Worm (Caenorhabditis elegans) whole organism, young adult: ENCODE data around the gene ZK105.13.

Source experiments
- C17E4.6 ChIP-seq: fragments of 200-800 bp; sonication (Bioruptor generic); IDR thresholded peaks from 2 replicates; pipeline ENCODE4 v1.3.6; 2022; ENCODE audit warnings: missing genetic modification reagents, missing genetic modification characterization, missing compliant biosample characterization
- D2030.7 ChIP-seq: fragments of 200-800 bp; sonication (Bioruptor generic); IDR thresholded peaks from 2 replicates; pipeline ENCODE4 v1.3.6; 2022; ENCODE audit warnings: missing genetic modification reagents, missing genetic modification characterization, missing compliant biosample characterization
- F10E7.11 ChIP-seq: sonication (generic microtip); optimal IDR thresholded peaks from 2 replicates; lab custom pipeline; 2017; ENCODE audit warnings: mild to moderate bottlenecking, missing genetic modification characterization, moderate library complexity, missing compliant biosample characterization
- F37B4.10 ChIP-seq: fragments of 200-800 bp; sonication (Bioruptor generic); IDR thresholded peaks from 2 replicates; pipeline ENCODE4 v1.3.6; 2022; ENCODE audit warnings: missing genetic modification characterization, missing compliant biosample characterization
- F57C9.4 ChIP-seq: sonication (generic microtip); optimal IDR thresholded peaks from 2 replicates; lab custom pipeline; 2017; ENCODE audit warnings: mild to moderate bottlenecking, missing genetic modification characterization, missing compliant biosample characterization
- K12H6.12 ChIP-seq: fragments of 200-800 bp; sonication (Bioruptor generic); optimal IDR thresholded peaks from 2 replicates; lab custom pipeline; 2018; ENCODE audit warnings: mild to moderate bottlenecking, missing genetic modification characterization, missing compliant biosample characterization
- Y53G8AR.9 ChIP-seq: fragments of 200-800 bp; sonication (Bioruptor generic); conservative IDR thresholded peaks from 2 replicates; pipeline ENCODE4 v1.3.6; 2022; ENCODE audit warnings: missing genetic modification reagents, missing genetic modification characterization, missing compliant biosample characterization
- Y56A3A.18 ChIP-seq: fragments of 200-800 bp; sonication (Bioruptor generic); IDR thresholded peaks from 2 replicates; pipeline ENCODE4 v1.3.6; 2022; ENCODE audit warnings: missing genetic modification reagents, missing genetic modification characterization, missing compliant biosample characterization
- ZK185.1 ChIP-seq: sonication (generic microtip); optimal IDR thresholded peaks from 2 replicates; lab custom pipeline; 2016; ENCODE audit warnings: mild to moderate bottlenecking, missing genetic modification characterization, missing compliant biosample characterization; ENCODE audit not compliant: poor library complexity, severe bottlenecking
- akir-1 ChIP-seq: fragments of 200-800 bp; sonication (Bioruptor generic); optimal IDR thresholded peaks from 2 replicates; lab custom pipeline; 2018; ENCODE audit warnings: mild to moderate bottlenecking, missing genetic modification characterization, moderate library complexity, missing compliant biosample characterization
- atf-7 ChIP-seq: sonication (generic microtip); optimal IDR thresholded peaks from 2 replicates; lab custom pipeline; 2017; ENCODE audit warnings: mild to moderate bottlenecking, missing genetic modification characterization, missing compliant biosample characterization
- attf-5 ChIP-seq: fragments of 200-800 bp; sonication (Bioruptor generic); optimal IDR thresholded peaks from 2 replicates; lab custom pipeline; 2018; ENCODE audit warnings: mild to moderate bottlenecking, missing genetic modification characterization, missing compliant biosample characterization
- attf-6 ChIP-seq: fragments of 200-800 bp; sonication (Bioruptor generic); IDR thresholded peaks from 2 replicates; pipeline ENCODE4 v1.3.6; 2022; ENCODE audit warnings: missing genetic modification reagents, missing genetic modification characterization, missing compliant biosample characterization
- bed-2 ChIP-seq: fragments of 200-800 bp; sonication (Bioruptor generic); IDR thresholded peaks from 2 replicates; pipeline ENCODE4 v1.3.6; 2022; ENCODE audit warnings: missing genetic modification reagents, missing genetic modification characterization, missing compliant biosample characterization
- ceh-27 ChIP-seq: fragments of 200-800 bp; sonication (Bioruptor generic); optimal IDR thresholded peaks from 2 replicates; lab custom pipeline; 2018; ENCODE audit warnings: mild to moderate bottlenecking, missing genetic modification characterization, moderate library complexity, missing compliant biosample characterization
- ceh-40 ChIP-seq: fragments of 200-800 bp; sonication (Bioruptor generic); IDR thresholded peaks from 2 replicates; pipeline ENCODE4 v1.3.6; 2022; ENCODE audit warnings: missing genetic modification characterization, missing compliant biosample characterization
- egl-44 ChIP-seq: fragments of 200-800 bp; sonication (Bioruptor generic); IDR thresholded peaks from 2 replicates; pipeline ENCODE4 v1.3.6; 2022; ENCODE audit warnings: missing genetic modification reagents, missing genetic modification characterization, missing compliant biosample characterization
- egrh-3 ChIP-seq: fragments of 200-800 bp; sonication (Bioruptor generic); IDR thresholded peaks from 2 replicates; pipeline ENCODE4 v1.3.6; 2022; ENCODE audit warnings: missing genetic modification reagents, missing genetic modification characterization, missing compliant biosample characterization
- ekl-4 ChIP-seq: fragments of 200-800 bp; sonication (Bioruptor generic); IDR thresholded peaks from 2 replicates; pipeline ENCODE4 v1.3.6; 2022; ENCODE audit warnings: missing genetic modification reagents, missing genetic modification characterization, missing compliant biosample characterization
- fkh-3 ChIP-seq: sonication (generic microtip); optimal IDR thresholded peaks from 2 replicates; lab custom pipeline; 2016; ENCODE audit warnings: mild to moderate bottlenecking, missing genetic modification characterization, missing compliant biosample characterization
- hlh-12 ChIP-seq: sonication (generic microtip); optimal IDR thresholded peaks from 2 replicates; lab custom pipeline; 2016; ENCODE audit warnings: missing genetic modification characterization, missing compliant biosample characterization
- hmg-1.2 ChIP-seq: fragments of 200-800 bp; sonication (Bioruptor generic); IDR thresholded peaks from 2 replicates; pipeline ENCODE4 v1.3.6; 2022; ENCODE audit warnings: missing genetic modification reagents, missing genetic modification characterization, missing compliant biosample characterization
- hsf-1 ChIP-seq: fragments of 200-800 bp; sonication (Bioruptor generic); IDR thresholded peaks from 2 replicates; pipeline ENCODE4 v1.3.6; 2022; ENCODE audit warnings: missing genetic modification reagents, missing genetic modification characterization, missing compliant biosample characterization
- let-526 ChIP-seq: fragments of 200-800 bp; sonication (Bioruptor generic); IDR thresholded peaks from 2 replicates; pipeline ENCODE4 v1.3.6; 2022; ENCODE audit warnings: missing genetic modification reagents, missing genetic modification characterization, missing compliant biosample characterization
- lin-40 ChIP-seq: sonication (generic microtip); optimal IDR thresholded peaks from 2 replicates; lab custom pipeline; 2016; ENCODE audit warnings: missing genetic modification characterization, mild to moderate bottlenecking, missing compliant biosample characterization, missing genotype, missing genetic modification reagents
- lsl-1 ChIP-seq: fragments of 200-800 bp; sonication (Bioruptor generic); optimal IDR thresholded peaks from 2 replicates; lab custom pipeline; 2018; ENCODE audit warnings: mild to moderate bottlenecking, missing genetic modification characterization, moderate library complexity, missing compliant biosample characterization
- mcd-1 ChIP-seq: fragments of 200-800 bp; sonication (Bioruptor generic); IDR thresholded peaks from 2 replicates; pipeline ENCODE4 v1.3.6; 2022; ENCODE audit warnings: missing genetic modification reagents, missing genetic modification characterization, missing compliant biosample characterization
- mel-28 ChIP-seq: sonication (generic microtip); optimal IDR thresholded peaks from 2 replicates; lab custom pipeline; 2016; ENCODE audit warnings: borderline replicate concordance, mild to moderate bottlenecking, missing genetic modification characterization, missing compliant biosample characterization
- nfya-1 ChIP-seq: sonication (generic microtip); optimal IDR thresholded peaks from 2 replicates; lab custom pipeline; 2017; ENCODE audit warnings: antibody characterized with exemption, missing compliant biosample characterization, missing genetic modification characterization, borderline replicate concordance; ENCODE audit not compliant: insufficient read depth
- nfyb-1 ChIP-seq: fragments of 200-800 bp; sonication (Bioruptor generic); IDR thresholded peaks from 2 replicates; pipeline ENCODE4 v1.3.6; 2022; ENCODE audit warnings: missing genetic modification reagents, missing genetic modification characterization, missing compliant biosample characterization
- nhr-120 ChIP-seq: fragments of 200-800 bp; sonication (Bioruptor generic); IDR thresholded peaks from 2 replicates; pipeline ENCODE4 v1.3.6; 2022; ENCODE audit warnings: missing genetic modification characterization, missing compliant biosample characterization
- nhr-27 ChIP-seq: fragments of 200-800 bp; sonication (Bioruptor generic); optimal IDR thresholded peaks from 2 replicates; lab custom pipeline; 2018; ENCODE audit warnings: mild to moderate bottlenecking, missing genetic modification characterization, moderate library complexity, missing compliant biosample characterization
- nhr-80 ChIP-seq: sonication (generic microtip); optimal IDR thresholded peaks from 2 replicates; lab custom pipeline; 2016; ENCODE audit warnings: missing genetic modification characterization, missing compliant biosample characterization
- repo-1 ChIP-seq: sonication (generic microtip); optimal IDR thresholded peaks from 2 replicates; lab custom pipeline; 2017; ENCODE audit warnings: mild to moderate bottlenecking, missing genetic modification characterization, missing compliant biosample characterization
- sea-2 ChIP-seq: fragments of 200-800 bp; sonication (Bioruptor generic); IDR thresholded peaks from 2 replicates; pipeline ENCODE4 v1.3.6; 2022; ENCODE audit warnings: missing genetic modification characterization, missing compliant biosample characterization
- snpc-1.1 ChIP-seq: sonication (generic microtip); optimal IDR thresholded peaks from 2 replicates; lab custom pipeline; 2017; ENCODE audit warnings: missing genetic modification characterization, mild to moderate bottlenecking, missing compliant biosample characterization, antibody characterized with exemption, moderate library complexity, missing genotype, missing genetic modification reagents; ENCODE audit not compliant: insufficient read depth
- snpc-3.4 ChIP-seq: sonication (generic microtip); optimal IDR thresholded peaks from 2 replicates; lab custom pipeline; 2017; ENCODE audit warnings: missing genetic modification characterization, mild to moderate bottlenecking, missing compliant biosample characterization, antibody characterized with exemption, moderate library complexity, missing genotype, missing genetic modification reagents
- snpc-4 ChIP-seq, 5 experiments: fragments of 150-350 bp in 1 of 5; sonication (generic microtip) in 4 of 5; optimal IDR thresholded peaks; 2 replicates each; lab custom pipeline; 2014 to 2018; ENCODE audit warnings: missing genetic modification characterization in 5 of 5, missing biosample characterization in 3 of 5, antibody characterized with exemption in 2 of 5, mild to moderate bottlenecking in 2 of 5, missing compliant biosample characterization in 2 of 5, missing genotype in 2 of 5, moderate library complexity in 2 of 5, missing genetic modification reagents in 1 of 5
- somi-1 ChIP-seq: fragments of 200-800 bp; sonication (Bioruptor generic); optimal IDR thresholded peaks from 2 replicates; lab custom pipeline; 2018; ENCODE audit warnings: mild to moderate bottlenecking, missing genetic modification characterization, missing compliant biosample characterization
- unc-130 ChIP-seq: sonication (generic microtip); optimal IDR thresholded peaks from 2 replicates; lab custom pipeline; 2016; ENCODE audit warnings: missing genetic modification reagents, missing genetic modification characterization, missing compliant biosample characterization
- unc-62 ChIP-seq: fragments of 150-350 bp; optimal IDR thresholded peaks from 2 replicates; lab custom pipeline; 2014; ENCODE audit warnings: missing biosample characterization, missing genetic modification reagents, missing genetic modification characterization
- zfh-2 ChIP-seq: fragments of 200-800 bp; sonication (Bioruptor generic); conservative IDR thresholded peaks from 2 replicates; pipeline ENCODE4 v1.3.6; 2022; ENCODE audit warnings: missing genetic modification reagents, missing genetic modification characterization, missing compliant biosample characterization
- ztf-25 ChIP-seq: fragments of 200-800 bp; sonication (Bioruptor generic); IDR thresholded peaks from 2 replicates; pipeline ENCODE4 v1.3.6; 2022; ENCODE audit warnings: missing genetic modification reagents, missing genetic modification characterization, missing compliant biosample characterization
- ztf-26 ChIP-seq: sonication (generic microtip); optimal IDR thresholded peaks from 2 replicates; lab custom pipeline; 2017; ENCODE audit warnings: missing genetic modification characterization, missing compliant biosample characterization
- ztf-3 ChIP-seq: fragments of 200-800 bp; sonication (Bioruptor generic); optimal IDR thresholded peaks from 2 replicates; lab custom pipeline; 2018; ENCODE audit warnings: mild to moderate bottlenecking, missing genetic modification characterization, missing compliant biosample characterization
- ztf-6 ChIP-seq: fragments of 200-800 bp; sonication (Bioruptor generic); IDR thresholded peaks from 2 replicates; pipeline ENCODE4 v1.3.6; 2022; ENCODE audit warnings: missing genetic modification reagents, missing genetic modification characterization, missing compliant biosample characterization

Gene ZK105.13

DNA sequence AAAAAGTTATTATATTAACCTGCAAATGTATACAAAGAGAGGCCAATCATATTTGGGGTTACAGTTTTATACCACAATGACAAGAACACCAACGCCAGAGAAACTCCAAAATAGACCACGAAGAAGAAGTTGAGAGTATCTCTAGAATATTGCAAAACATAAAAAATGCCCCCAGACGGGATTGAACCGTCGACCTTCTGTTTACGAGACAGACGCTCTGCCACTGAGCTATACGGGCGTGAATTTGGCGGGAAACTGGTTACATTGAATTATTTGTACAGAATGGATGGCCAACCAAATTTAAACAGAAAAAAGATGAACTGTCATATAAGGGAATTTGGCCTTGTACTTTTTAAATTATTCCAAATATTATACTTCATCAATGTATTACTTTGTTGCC, 17.5 kb upstream of the ZK105.13 start (continued):
- TF ChIP-seq nfya-1, result no peak
- no peak for TF ChIP-seq snpc-1.1 (tag; lab: Kevin White, UChicago)
- no peak for TF ChIP-seq C17E4.6 (GFP tag; lab: Robert Waterston, UW)
- TF ChIP-seq ceh-40, result no peak
- TF ChIP-seq somi-1, result peak; percentile 23
- TF ChIP-seq lsl-1, result peak; percentile 12
- no peak for TF ChIP-seq F10E7.11 (tag; lab: Kevin White, UChicago)
- TF ChIP-seq snpc-3.4 (tag; lab: Kevin White, UChicago), result peak; percentile 30
- no peak for TF ChIP-seq Y53G8AR.9
- TF ChIP-seq Y56A3A.18, result no peak
- no peak for TF ChIP-seq ekl-4
- TF ChIP-seq K12H6.12 (tag; lab: Kevin White, UChicago), result peak; percentile 49
- TF ChIP-seq mel-28 (tag; lab: Kevin White, UChicago), result no peak
- TF ChIP-seq ztf-6 (GFP tag; lab: Robert Waterston, UW), result no peak
- TF ChIP-seq let-526 (GFP tag; lab: Robert Waterston, UW), result no peak
- TF ChIP-seq F57C9.4 (tag; lab: Kevin White, UChicago), result no peak
- no peak for TF ChIP-seq fkh-3
- TF ChIP-seq D2030.7 (GFP tag; lab: Robert Waterston, UW), result peak; percentile 46; the same call in 1 of the 2 replicates
- TF ChIP-seq repo-1 (tag; lab: Kevin White, UChicago), result no peak
- TF ChIP-seq unc-62, result no peak
- TF ChIP-seq unc-130 (GFP tag; lab: Kevin White, UChicago), result no peak
- no peak for TF ChIP-seq hlh-12 (tag; lab: Kevin White, UChicago)
- no peak for TF ChIP-seq ztf-26 (tag; lab: Kevin White, UChicago)
- TF ChIP-seq zfh-2 (GFP tag; lab: Robert Waterston, UW), result no peak
- TF ChIP-seq sea-2 (GFP tag; lab: Robert Waterston, UW), result no peak
- TF ChIP-seq egl-44 (GFP tag; lab: Robert Waterston, UW), result no peak
- no peak for TF ChIP-seq attf-6 (GFP tag; lab: Robert Waterston, UW)
- no peak for TF ChIP-seq bed-2 (GFP tag; lab: Robert Waterston, UW)
- TF ChIP-seq F37B4.10, result no peak

DNA sequence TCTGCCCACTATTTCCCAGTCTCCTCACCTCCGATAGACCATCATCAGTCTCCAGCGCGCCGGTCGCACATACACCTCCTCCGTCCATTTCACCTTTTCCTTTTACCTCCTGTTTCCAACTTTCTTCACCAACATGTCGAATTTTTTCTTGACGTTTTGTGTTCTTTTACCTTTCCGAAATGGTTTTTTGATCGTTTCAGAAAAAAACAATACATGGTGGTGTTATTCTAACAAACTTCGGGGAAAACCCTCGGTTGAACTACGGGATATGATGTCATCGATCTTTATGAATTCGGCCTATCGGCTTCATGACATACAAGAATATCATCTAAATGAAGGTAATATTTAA, 15.7 kb upstream of the ZK105.13 start, which contains the start of gene Y97E10C.1:
Y97E10C.1 (plus strand) TSS at position 201 of the 349 bp plus-strand sequence.
- TF ChIP-seq hsf-1 (GFP tag; lab: Robert Waterston, UW) (no peak), nhr-120 (GFP tag; lab: Robert Waterston, UW) (no peak), ztf-25 (GFP tag; lab: Robert Waterston, UW) (no peak)

DNA sequence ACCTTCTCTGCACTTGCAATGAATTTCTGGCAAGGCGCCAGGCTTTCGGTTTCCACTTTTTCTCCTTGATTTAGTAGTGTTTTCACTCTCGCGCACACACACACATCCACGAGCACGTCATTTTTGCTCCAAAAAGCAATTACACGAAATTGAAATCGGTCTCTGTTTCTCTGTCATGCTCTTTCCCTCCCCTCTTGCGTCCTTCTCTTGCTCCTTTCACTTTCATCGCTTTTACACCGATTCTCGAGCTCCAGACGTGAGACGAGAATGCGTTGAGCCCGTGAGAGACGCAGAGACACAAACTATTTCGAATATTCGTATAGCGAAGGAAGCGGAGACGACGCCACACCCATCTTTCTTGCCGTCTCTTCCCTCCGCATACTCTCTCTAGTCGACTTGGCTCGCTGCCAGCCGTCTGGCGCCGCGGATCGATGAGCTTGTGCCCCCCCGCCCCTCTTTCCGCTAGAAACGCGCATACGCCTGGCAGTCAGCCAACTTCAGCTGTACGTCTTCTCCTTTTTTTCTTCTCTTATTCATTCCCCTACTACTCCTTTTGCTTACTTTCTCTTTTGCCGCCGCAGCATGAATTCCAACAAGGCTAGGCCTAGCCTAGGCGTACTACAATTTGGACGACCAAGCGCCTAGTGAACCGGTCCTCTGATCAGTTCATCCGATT, 15.2 kb upstream of the ZK105.13 start:
- TF ChIP-seq nhr-80 (peak; percentile 63), egrh-3 (GFP tag; lab: Robert Waterston, UW) (peak; percentile 78; the same call in 1 of the 2 replicates), snpc-4 (GFP tag; optimal IDR thresholded peaks at IDR 0.05; lab: Kevin White, UChicago) (no peak), snpc-4 (tag; optimal IDR thresholded peaks at IDR 0.05; lab: Kevin White, UChicago) (peak in 2 of 4 experiments; percentile 22 to 54), ztf-3 (GFP tag; lab: Kevin White, UChicago) (peak; percentile 24), nhr-27 (tag; lab: Kevin White, UChicago) (no peak), attf-5 (peak; percentile 53), hmg-1.2 (GFP tag; lab: Robert Waterston, UW) (peak; percentile 84), akir-1 (no peak), atf-7 (tag; lab: Kevin White, UChicago) (peak; percentile 81), sea-2 (GFP tag; lab: Robert Waterston, UW) (no peak), ceh-27 (peak; percentile 48), K12H6.12 (tag; lab: Kevin White, UChicago) (peak; percentile 94), mcd-1 (GFP tag; lab: Robert Waterston, UW) (peak; percentile 67), lin-40 (peak; percentile 83), ZK185.1 (tag; lab: Kevin White, UChicago) (no peak), nfyb-1 (GFP tag; lab: Robert Waterston, UW) (peak; percentile 74; the same call in 1 of the 2 replicates)
